Worm (Caenorhabditis elegans) whole organism, L4 larva: ENCODE measurements around the gene R02F11.9.

ENCODE experiments used
- ama-1 ChIP-seq: fragments of 150-350 bp; optimal IDR thresholded peaks from 2 replicates; lab custom pipeline; 2014; ENCODE audit warnings: inconsistent platforms, mixed read lengths
- egl-27 ChIP-seq: sonication (generic microtip); optimal IDR thresholded peaks from 3 replicates; lab custom pipeline; 2017; ENCODE audit warnings: missing biosample characterization, missing genetic modification reagents, missing genetic modification characterization
- lsy-2 ChIP-seq, 2 experiments: fragments of 150-350 bp in 1 of 2; sonication (generic microtip) in 1 of 2; optimal IDR thresholded peaks; 2 replicates each; lab custom pipeline; 2014 to 2017; ENCODE audit warnings: missing biosample characterization in 2 of 2, missing genetic modification characterization in 2 of 2
- nhr-77 ChIP-seq: fragments of 150-350 bp; optimal IDR thresholded peaks from 2 replicates; lab custom pipeline; 2014; ENCODE audit warnings: missing biosample characterization, missing genetic modification characterization
- pha-4 ChIP-seq, 2 experiments: fragments of 150-350 bp in 1 of 2; fragments of 200-800 bp in 1 of 2; sonication (Bioruptor generic) in 1 of 2; IDR thresholded peaks in 1 of 2; optimal IDR thresholded peaks in 1 of 2; 2 replicates each; pipeline versions ENCODE4 v1.3.6 to Lab custom; 2014 to 2022; ENCODE audit warnings: missing genetic modification characterization in 2 of 2, missing genetic modification reagents in 2 of 2, missing biosample characterization in 1 of 2, missing compliant biosample characterization in 1 of 2

DNA sequence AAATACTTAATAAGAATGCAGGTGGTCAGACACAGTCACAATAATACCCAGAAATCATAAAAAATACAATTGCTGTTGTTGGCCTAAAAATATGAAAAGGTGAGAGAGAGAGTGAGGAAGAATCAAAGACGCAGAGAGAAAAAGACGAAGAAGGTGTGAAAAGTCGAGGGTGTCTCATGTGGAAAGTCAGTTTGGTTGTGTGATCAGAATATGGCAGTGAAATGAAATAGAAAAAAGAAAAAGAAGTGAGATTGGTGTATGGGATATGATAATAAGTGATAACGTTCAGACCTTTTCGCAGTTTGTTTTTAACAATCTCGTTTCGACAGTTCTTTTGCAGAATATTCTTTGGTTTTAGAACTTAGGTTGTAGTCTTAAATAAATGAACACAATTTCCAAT is 19.6 kb downstream of the R02F11.9 start:
- TF ChIP-seq pha-4 (GFP tag; IDR thresholded peaks at IDR 0.05; lab: Robert Waterston, UW) (no peak), pha-4 (tag; optimal IDR thresholded peaks at IDR 0.05; lab: Kevin White, UChicago) (no peak), egl-27 (tag; lab: Kevin White, UChicago) (no peak), lsy-2 (tag; optimal IDR thresholded peaks at IDR 0.05; lab: Kevin White, UChicago) (no peak), nhr-77 (tag; lab: Kevin White, UChicago) (no peak), ama-1 (no peak)
